Fruit fly (Drosophila melanogaster): ENCODE data around the gene CG7432.

CG7432 gene

dm6 chr3R:19642092-19642892 lies 22.5 kb upstream of the CG7432 start, which contains the start of gene subdued:
Gene subdued, minus strand, starts transcription at chr3R:19642722.
- TF ChIP-seq CG12768 (GFP tag; optimal IDR thresholded peaks at IDR 0.05): peak; percentile 43
- TF ChIP-seq kay (GFP tag; ENCODE audit: borderline replicate concordance): no peak
- TF ChIP-seq CG14711 (tag; optimal IDR thresholded peaks at IDR 0.05): no peak
- no peak for TF ChIP-seq CG7045 (GFP tag; optimal IDR thresholded peaks at IDR 0.05)
- peak; percentile 18 for TF ChIP-seq Hr96 (GFP tag; optimal IDR thresholded peaks at IDR 0.05)
- TF ChIP-seq Clk (GFP tag; optimal IDR thresholded peaks at IDR 0.05): no peak
- no peak for TF ChIP-seq Mnt (GFP tag; optimal IDR thresholded peaks at IDR 0.05)

DNA sequence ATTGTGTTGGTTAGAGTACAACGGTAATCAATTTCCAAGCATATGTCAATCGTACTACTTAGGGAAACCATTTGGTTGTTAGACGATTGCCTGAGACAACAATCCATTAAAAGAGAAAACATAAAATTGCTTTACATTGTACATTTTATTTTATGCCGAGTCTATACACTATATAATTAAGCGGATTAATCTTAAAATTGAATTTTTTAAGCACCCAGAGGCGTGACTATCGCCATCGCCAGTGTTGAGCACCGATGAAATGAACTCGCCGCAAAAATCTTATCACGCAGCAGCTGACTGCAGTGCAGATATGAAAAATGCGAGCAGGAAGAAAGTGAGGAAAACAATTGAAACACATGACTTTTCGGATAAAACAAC lies 21.9 kb upstream of the CG7432 start:
- peak; percentile 22 for TF ChIP-seq Mnt (GFP tag; optimal IDR thresholded peaks at IDR 0.05)
- TF ChIP-seq kay (GFP tag; ENCODE audit: borderline replicate concordance): no peak
- TF ChIP-seq bab1 (GFP tag; optimal IDR thresholded peaks at IDR 0.05): peak; percentile 18
- peak; percentile 15 for TF ChIP-seq CG1620 (GFP tag; optimal IDR thresholded peaks at IDR 0.05)
- no peak for TF ChIP-seq CG33017 (tag; optimal IDR thresholded peaks at IDR 0.05)
- peak; percentile 24 for TF ChIP-seq pad (GFP tag; optimal IDR thresholded peaks at IDR 0.05)
- peak; percentile 44 for TF ChIP-seq Crg-1 (GFP tag; optimal IDR thresholded peaks at IDR 0.05)
- peak; percentile 41 for TF ChIP-seq CG7101 (tag; optimal IDR thresholded peaks at IDR 0.05)

DNA sequence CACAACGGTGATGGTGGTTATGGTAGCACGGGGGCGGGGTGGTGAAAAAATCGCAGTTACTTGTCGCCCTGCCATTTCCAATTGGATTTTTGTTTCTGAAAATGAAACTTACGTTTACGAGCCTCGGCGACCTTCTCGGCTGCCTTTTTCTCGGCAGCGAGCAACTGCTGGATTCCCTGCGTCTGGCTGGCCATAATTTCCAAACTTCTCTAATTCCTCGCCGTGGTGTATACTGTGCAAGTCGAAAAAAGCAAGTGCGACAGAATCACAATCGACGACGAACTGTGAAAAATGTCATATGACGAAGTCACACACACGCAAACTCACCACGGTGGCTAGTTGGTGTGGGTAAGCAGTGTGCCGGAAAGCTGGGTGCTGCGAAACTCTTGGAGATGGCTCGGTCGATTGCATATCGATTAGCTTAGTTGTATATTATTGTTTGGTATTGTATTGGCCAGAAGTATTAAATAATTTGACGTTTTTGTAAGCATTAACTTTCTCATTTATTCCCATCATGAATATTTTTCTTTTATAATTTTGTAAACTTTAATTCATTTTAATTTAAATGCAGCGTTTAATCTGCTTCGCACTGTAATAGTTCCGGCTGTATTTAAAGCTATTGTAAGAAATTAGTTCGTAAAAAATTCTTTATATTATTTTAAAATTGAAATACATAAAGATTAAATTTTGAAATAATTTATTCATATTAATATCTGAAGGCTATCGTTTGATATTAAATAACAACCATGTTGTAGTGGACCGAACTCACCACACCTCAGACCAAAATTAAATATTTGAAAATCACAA lies 20.5 kb upstream of the CG7432 start, which contains the start of gene Vha13:
Gene Vha13 (minus strand): TSS at position 293 of the 807 bp plus-strand sequence.
- TF ChIP-seq cnc (optimal IDR thresholded peaks at IDR 0.05) (no peak), CG14711 (tag; optimal IDR thresholded peaks at IDR 0.05) (peak; percentile 48), toe (GFP tag; optimal IDR thresholded peaks at IDR 0.05) (peak; percentile 54), ovo (GFP tag; optimal IDR thresholded peaks at IDR 0.05) (peak; percentile 82), CG12768 (GFP tag; optimal IDR thresholded peaks at IDR 0.05) (peak; percentile 67), tj (GFP tag; optimal IDR thresholded peaks at IDR 0.05) (peak; percentile 69), kay (GFP tag; ENCODE audit: borderline replicate concordance) (no peak), Crg-1 (GFP tag; optimal IDR thresholded peaks at IDR 0.05) (peak; percentile 69), CG1620 (GFP tag; optimal IDR thresholded peaks at IDR 0.05) (peak; percentile 54), CG7045 (GFP tag; optimal IDR thresholded peaks at IDR 0.05) (no peak), cic (GFP tag; optimal IDR thresholded peaks at IDR 0.05) (peak; percentile 52), bab1 (GFP tag; optimal IDR thresholded peaks at IDR 0.05) (peak; percentile 87), CG7101 (tag; optimal IDR thresholded peaks at IDR 0.05) (peak; percentile 22), pad (GFP tag; optimal IDR thresholded peaks at IDR 0.05) (peak; percentile 78), Hr96 (GFP tag; optimal IDR thresholded peaks at IDR 0.05) (peak; percentile 15), Clk (GFP tag; optimal IDR thresholded peaks at IDR 0.05) (no peak), CG33017 (tag; optimal IDR thresholded peaks at IDR 0.05) (peak; percentile 50), CG5204 (GFP tag; optimal IDR thresholded peaks at IDR 0.05) (peak; percentile 27), Mnt (GFP tag; optimal IDR thresholded peaks at IDR 0.05) (peak; percentile 73), CG11617 (GFP tag; optimal IDR thresholded peaks at IDR 0.05) (peak; percentile 17)

DNA sequence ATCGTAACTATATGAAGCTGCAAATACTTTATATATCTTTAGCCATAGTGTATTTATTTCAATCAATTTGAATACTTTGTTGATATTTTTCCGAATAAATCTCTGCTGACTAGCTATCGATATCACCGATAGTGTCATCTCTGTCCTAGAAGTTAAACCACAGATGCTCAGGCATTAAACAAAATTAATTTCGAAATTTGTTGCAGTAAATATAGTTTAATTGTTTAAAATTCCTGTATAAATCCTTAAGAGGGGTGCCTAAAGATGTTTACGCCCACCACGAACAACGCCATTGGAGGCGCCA lies 20.0 kb upstream of the CG7432 start, which contains the start of gene Nup58:
Gene Nup58 (plus strand): TSS at position 126 of the 304 bp plus-strand sequence.
- no peak for TF ChIP-seq pad (GFP tag; optimal IDR thresholded peaks at IDR 0.05)
- TF ChIP-seq toe (GFP tag; optimal IDR thresholded peaks at IDR 0.05): peak; percentile 58
- no peak for TF ChIP-seq Crg-1 (GFP tag; optimal IDR thresholded peaks at IDR 0.05)
- no peak for TF ChIP-seq CG12768 (GFP tag; optimal IDR thresholded peaks at IDR 0.05)
- no peak for TF ChIP-seq CG7045 (GFP tag; optimal IDR thresholded peaks at IDR 0.05)
- TF ChIP-seq cnc (optimal IDR thresholded peaks at IDR 0.05): no peak
- TF ChIP-seq CG33017 (tag; optimal IDR thresholded peaks at IDR 0.05): no peak
- no peak for TF ChIP-seq CG11617 (GFP tag; optimal IDR thresholded peaks at IDR 0.05)
- TF ChIP-seq CG1620 (GFP tag; optimal IDR thresholded peaks at IDR 0.05): no peak
- no peak for TF ChIP-seq ovo (GFP tag; optimal IDR thresholded peaks at IDR 0.05)
- peak; percentile 22 for TF ChIP-seq Mnt (GFP tag; optimal IDR thresholded peaks at IDR 0.05)
- TF ChIP-seq Clk (GFP tag; optimal IDR thresholded peaks at IDR 0.05): no peak
- TF ChIP-seq CG5204 (GFP tag; optimal IDR thresholded peaks at IDR 0.05): peak; percentile 13

- peak; percentile 48 for TF ChIP-seq Hr96 (GFP tag; optimal IDR thresholded peaks at IDR 0.05)
- TF ChIP-seq toe (GFP tag; optimal IDR thresholded peaks at IDR 0.05): peak; percentile 51
- no peak for TF ChIP-seq CG12768 (GFP tag; optimal IDR thresholded peaks at IDR 0.05)
- TF ChIP-seq Mnt (GFP tag; optimal IDR thresholded peaks at IDR 0.05): peak; percentile 2
- peak; percentile 93 for TF ChIP-seq ovo (GFP tag; optimal IDR thresholded peaks at IDR 0.05)
- TF ChIP-seq CG33017 (tag; optimal IDR thresholded peaks at IDR 0.05): no peak
- no peak for TF ChIP-seq Crg-1 (GFP tag; optimal IDR thresholded peaks at IDR 0.05)
- TF ChIP-seq CG11617 (GFP tag; optimal IDR thresholded peaks at IDR 0.05): peak; percentile 36
- peak; percentile 66 for TF ChIP-seq bab1 (GFP tag; optimal IDR thresholded peaks at IDR 0.05)
- TF ChIP-seq CG1620 (GFP tag; optimal IDR thresholded peaks at IDR 0.05): no peak
- peak; percentile 56 for TF ChIP-seq tj (GFP tag; optimal IDR thresholded peaks at IDR 0.05)
These were observed 16.4 kb upstream of the CG7432 start, which contains the start of the genes CG6195 and CG31220 for dm6 chr3R:19648289-19648916. Gene CG6195, minus strand, starts transcription at chr3R:19648410. Gene CG31220, plus strand, starts transcription at chr3R:19648487.

Data from whole organism, adult.